Worm (Caenorhabditis elegans) whole organism, L3 larva: ENCODE data around the gene str-145.

Experiments
- aly-2 ChIP-seq: fragments of 150-350 bp; optimal IDR thresholded peaks from 2 replicates; lab custom pipeline; 2014; ENCODE audit warnings: missing biosample characterization, missing genetic modification characterization
- ceh-16 ChIP-seq: sonication (generic microtip); optimal IDR thresholded peaks from 2 replicates; lab custom pipeline; 2017; ENCODE audit warnings: missing biosample characterization, missing genetic modification characterization
- ceh-28 ChIP-seq: fragments of 150-350 bp; optimal IDR thresholded peaks from 2 replicates; lab custom pipeline; 2014; ENCODE audit warnings: missing biosample characterization, missing genetic modification reagents, missing genetic modification characterization
- ceh-82 ChIP-seq: fragments of 150-350 bp; optimal IDR thresholded peaks from 2 replicates; lab custom pipeline; 2014; ENCODE audit warnings: missing biosample characterization, missing genetic modification characterization
- daf-12 ChIP-seq: fragments of 150-350 bp; optimal IDR thresholded peaks from 2 replicates; lab custom pipeline; 2014; ENCODE audit warnings: missing biosample characterization, missing genetic modification reagents, missing genetic modification characterization
- egl-5 ChIP-seq: fragments of 150-350 bp; optimal IDR thresholded peaks from 2 replicates; lab custom pipeline; 2017; ENCODE audit warnings: missing biosample characterization, missing genetic modification reagents, missing genetic modification characterization, inconsistent platforms
- elt-1 ChIP-seq: fragments of 150-350 bp; optimal IDR thresholded peaks from 2 replicates; lab custom pipeline; 2014; ENCODE audit warnings: missing biosample characterization, missing genetic modification characterization
- elt-2 ChIP-seq: sonication (generic microtip); optimal IDR thresholded peaks from 2 replicates; lab custom pipeline; 2016; ENCODE audit warnings: missing genetic modification reagents, mild to moderate bottlenecking, missing genetic modification characterization, missing compliant biosample characterization
- eor-1 ChIP-seq, 2 experiments: fragments of 150-350 bp; optimal IDR thresholded peaks; 2 replicates each; lab custom pipeline; 2014 to 2018; ENCODE audit warnings: missing biosample characterization in 2 of 2, missing genetic modification characterization in 2 of 2
- fkh-10 ChIP-seq: sonication (generic microtip); optimal IDR thresholded peaks from 2 replicates; lab custom pipeline; 2017; ENCODE audit warnings: missing biosample characterization, missing genetic modification reagents, missing genetic modification characterization
- fkh-2 ChIP-seq: fragments of 150-350 bp; optimal IDR thresholded peaks from 2 replicates; lab custom pipeline; 2014; ENCODE audit warnings: missing biosample characterization, missing genetic modification reagents, missing genetic modification characterization
- hmg-11 ChIP-seq: sonication (generic microtip); optimal IDR thresholded peaks from 2 replicates; lab custom pipeline; 2016; ENCODE audit warnings: missing genetic modification characterization, missing compliant biosample characterization
- lin-15B ChIP-seq: fragments of 150-350 bp; optimal IDR thresholded peaks from 2 replicates; lab custom pipeline; 2014; ENCODE audit warnings: missing biosample characterization, missing genetic modification characterization
- lsy-12 ChIP-seq: sonication (generic microtip); optimal IDR thresholded peaks from 2 replicates; lab custom pipeline; 2016; ENCODE audit warnings: mild to moderate bottlenecking, missing genetic modification characterization, missing compliant biosample characterization
- mdl-1 ChIP-seq: fragments of 150-350 bp; optimal IDR thresholded peaks from 2 replicates; lab custom pipeline; 2014; ENCODE audit warnings: missing biosample characterization, missing genetic modification characterization
- nhr-11 ChIP-seq: fragments of 150-350 bp; optimal IDR thresholded peaks from 2 replicates; lab custom pipeline; 2014; ENCODE audit warnings: missing biosample characterization, missing genetic modification characterization
- nhr-12 ChIP-seq: fragments of 150-350 bp; optimal IDR thresholded peaks from 2 replicates; lab custom pipeline; 2014; ENCODE audit warnings: missing biosample characterization, missing genetic modification characterization
- nhr-23 ChIP-seq: fragments of 150-350 bp; optimal IDR thresholded peaks from 2 replicates; lab custom pipeline; 2014; ENCODE audit warnings: missing biosample characterization, missing genetic modification reagents, missing genetic modification characterization
- nhr-237 ChIP-seq: fragments of 150-350 bp; optimal IDR thresholded peaks from 2 replicates; lab custom pipeline; 2014; ENCODE audit warnings: missing biosample characterization, missing genetic modification characterization
- nhr-25 ChIP-seq: sonication (generic microtip); optimal IDR thresholded peaks from 2 replicates; lab custom pipeline; 2017; ENCODE audit warnings: missing biosample characterization, missing genetic modification characterization
- nhr-67 ChIP-seq: fragments of 150-350 bp; optimal IDR thresholded peaks from 2 replicates; lab custom pipeline; 2014; ENCODE audit warnings: missing biosample characterization, missing genetic modification characterization
- pqm-1 ChIP-seq: fragments of 150-350 bp; optimal IDR thresholded peaks from 2 replicates; lab custom pipeline; 2017; ENCODE audit warnings: missing biosample characterization, missing genetic modification characterization, inconsistent platforms
- snpc-4 ChIP-seq: fragments of 150-350 bp; optimal IDR thresholded peaks from 2 replicates; lab custom pipeline; 2014; ENCODE audit warnings: missing biosample characterization, missing genetic modification characterization
- tbx-2 ChIP-seq: sonication (generic microtip); optimal IDR thresholded peaks from 2 replicates; lab custom pipeline; 2016; ENCODE audit warnings: mild to moderate bottlenecking, missing genetic modification characterization, missing compliant biosample characterization
- unc-39 ChIP-seq: sonication (generic microtip); optimal IDR thresholded peaks from 4 replicates; lab custom pipeline; 2017; ENCODE audit warnings: missing biosample characterization, missing genetic modification characterization
- ztf-11 ChIP-seq: fragments of 150-350 bp; optimal IDR thresholded peaks from 2 replicates; lab custom pipeline; 2014; ENCODE audit warnings: missing biosample characterization, missing genetic modification characterization
- ztf-4 ChIP-seq: fragments of 150-350 bp; optimal IDR thresholded peaks from 2 replicates; lab custom pipeline; 2014; ENCODE audit warnings: missing biosample characterization, missing genetic modification characterization

Gene str-145

ce11 chrV:8050811-8051210 lies 47.3 kb downstream of the str-145 start, which contains the start of gene col-43:
col-43 (minus strand) TSS chrV:8050911.
- TF ChIP-seq egl-5 (no peak), lsy-12 (tag; lab: Kevin White, UChicago) (no peak), fkh-2 (no peak), hmg-11 (tag; lab: Kevin White, UChicago) (no peak), snpc-4 (tag; lab: Kevin White, UChicago) (no peak), ceh-28 (tag; lab: Kevin White, UChicago) (no peak), tbx-2 (tag; lab: Kevin White, UChicago) (no peak)

ce11 chrV:8050059-8050677 lies 48.0 kb downstream of the str-145 start:
- TF ChIP-seq elt-2 (tag; lab: Kevin White, UChicago) (no peak), ztf-4 (tag; lab: Kevin White, UChicago) (no peak), aly-2 (tag; lab: Kevin White, UChicago) (no peak), nhr-237 (tag; lab: Kevin White, UChicago) (no peak), fkh-10 (no peak), nhr-23 (tag; lab: Kevin White, UChicago) (no peak), nhr-67 (no peak), lin-15B (tag; lab: Kevin White, UChicago) (no peak), lsy-12 (tag; lab: Kevin White, UChicago) (no peak), mdl-1 (tag; lab: Kevin White, UChicago) (no peak), tbx-2 (tag; lab: Kevin White, UChicago) (no peak), nhr-25 (tag; lab: Kevin White, UChicago) (no peak), elt-1 (tag; lab: Kevin White, UChicago) (no peak), ceh-82 (tag; lab: Kevin White, UChicago) (no peak), eor-1 (tag; optimal IDR thresholded peaks at IDR 0.05; lab: Kevin White, UChicago) (no peak), unc-39 (tag; lab: Kevin White, UChicago) (no peak), hmg-11 (tag; lab: Kevin White, UChicago) (no peak)

- no peak for TF ChIP-seq aly-2 (tag; lab: Kevin White, UChicago)
- TF ChIP-seq pqm-1 (tag; lab: Kevin White, UChicago), result no peak
- TF ChIP-seq fkh-10, result no peak
- no peak for TF ChIP-seq nhr-11 (tag; lab: Kevin White, UChicago)
- no peak for TF ChIP-seq elt-2 (tag; lab: Kevin White, UChicago)
- no peak for TF ChIP-seq ceh-16
- no peak for TF ChIP-seq daf-12
- TF ChIP-seq nhr-12 (tag; lab: Kevin White, UChicago), result no peak
- no peak for TF ChIP-seq unc-39 (tag; lab: Kevin White, UChicago)
- TF ChIP-seq ztf-11 (tag; lab: Kevin White, UChicago), result no peak
Observed at ce11 chrV:8046706-8047105, 51.4 kb downstream of the str-145 start, which contains the start of gene ZC513.3. ZC513.3 (plus strand) TSS chrV:8047006.
